Worm (Caenorhabditis elegans) whole organism, L2 larva: ENCODE measurements around the gene zzz-1.

ENCODE experiments used
- C34F6.9 ChIP-seq: fragments of 150-350 bp; optimal IDR thresholded peaks from 2 replicates; lab custom pipeline; 2014; ENCODE audit warnings: missing biosample characterization, missing genetic modification characterization
- F13H6.1 ChIP-seq: sonication (generic microtip); optimal IDR thresholded peaks from 2 replicates; lab custom pipeline; 2016; ENCODE audit warnings: missing genetic modification characterization, missing compliant biosample characterization
- R02D3.7 ChIP-seq: fragments of 150-350 bp; optimal IDR thresholded peaks from 2 replicates; lab custom pipeline; 2014; ENCODE audit warnings: missing biosample characterization, missing genetic modification characterization
- Y55F3AM.14 ChIP-seq: fragments of 200-800 bp; sonication (Bioruptor generic); optimal IDR thresholded peaks from 2 replicates; lab custom pipeline; 2018; ENCODE audit warnings: mild to moderate bottlenecking, missing genetic modification characterization, missing compliant biosample characterization
- ZK546.5 ChIP-seq: sonication (generic microtip); optimal IDR thresholded peaks from 2 replicates; lab custom pipeline; 2017; ENCODE audit warnings: missing biosample characterization, missing genetic modification characterization
- aly-2 ChIP-seq: fragments of 150-350 bp; optimal IDR thresholded peaks from 2 replicates; lab custom pipeline; 2014; ENCODE audit warnings: missing biosample characterization, missing genetic modification characterization
- ama-1 ChIP-seq: fragments of 150-350 bp; optimal IDR thresholded peaks from 2 replicates; lab custom pipeline; 2018; ENCODE audit warnings: inconsistent platforms
- blmp-1 ChIP-seq: sonication (generic microtip); optimal IDR thresholded peaks from 2 replicates; lab custom pipeline; 2017; ENCODE audit warnings: missing genetic modification characterization, mild to moderate bottlenecking, missing compliant biosample characterization, antibody characterized with exemption, moderate library complexity; ENCODE audit not compliant: insufficient read depth
- ceh-16 ChIP-seq: fragments of 150-350 bp; optimal IDR thresholded peaks from 2 replicates; lab custom pipeline; 2014; ENCODE audit warnings: missing biosample characterization, missing genetic modification characterization
- ceh-82 ChIP-seq: fragments of 150-350 bp; optimal IDR thresholded peaks from 2 replicates; lab custom pipeline; 2014; ENCODE audit warnings: missing biosample characterization, missing genetic modification characterization
- crh-2 ChIP-seq: sonication (generic microtip); optimal IDR thresholded peaks from 2 replicates; lab custom pipeline; 2017; ENCODE audit warnings: missing biosample characterization, missing genetic modification characterization
- dmd-4 ChIP-seq: sonication (generic microtip); optimal IDR thresholded peaks from 2 replicates; lab custom pipeline; 2017; ENCODE audit warnings: missing biosample characterization, missing genetic modification characterization
- egl-27 ChIP-seq: sonication (generic microtip); optimal IDR thresholded peaks from 3 replicates; lab custom pipeline; 2017; ENCODE audit warnings: missing biosample characterization, missing genetic modification reagents, missing genetic modification characterization
- elt-1 ChIP-seq: fragments of 150-350 bp; optimal IDR thresholded peaks from 2 replicates; lab custom pipeline; 2014; ENCODE audit warnings: missing biosample characterization, missing genetic modification characterization
- elt-3 ChIP-seq: sonication (generic microtip); optimal IDR thresholded peaks from 2 replicates; lab custom pipeline; 2017; ENCODE audit warnings: missing biosample characterization, missing genetic modification characterization
- gmeb-1 ChIP-seq: fragments of 150-350 bp; optimal IDR thresholded peaks from 2 replicates; lab custom pipeline; 2014; ENCODE audit warnings: missing biosample characterization, missing genetic modification characterization
- lin-11 ChIP-seq: fragments of 150-350 bp; sonication (generic microtip); optimal IDR thresholded peaks from 2 replicates; lab custom pipeline; 2014; ENCODE audit warnings: missing biosample characterization, missing genetic modification characterization, inconsistent platforms, mixed read lengths
- lin-13 ChIP-seq: fragments of 150-350 bp; optimal IDR thresholded peaks from 2 replicates; lab custom pipeline; 2014; ENCODE audit warnings: missing biosample characterization, missing genetic modification reagents, missing genetic modification characterization
- lin-39 ChIP-seq: fragments of 150-350 bp; optimal IDR thresholded peaks from 2 replicates; lab custom pipeline; 2014; ENCODE audit warnings: missing biosample characterization, missing genetic modification reagents, missing genetic modification characterization
- lsy-2 ChIP-seq, 2 experiments: fragments of 150-350 bp in 1 of 2; sonication (generic microtip) in 1 of 2; optimal IDR thresholded peaks; 2 replicates each; lab custom pipeline; 2014 to 2017; ENCODE audit warnings: missing biosample characterization in 2 of 2, missing genetic modification characterization in 2 of 2
- mab-5 ChIP-seq: fragments of 150-350 bp; optimal IDR thresholded peaks from 2 replicates; lab custom pipeline; 2014; ENCODE audit warnings: missing biosample characterization, missing genetic modification characterization
- mbf-1 ChIP-seq: sonication (generic microtip); optimal IDR thresholded peaks from 2 replicates; lab custom pipeline; 2017; ENCODE audit warnings: missing biosample characterization, missing genetic modification characterization
- mdl-1 ChIP-seq, 2 experiments: fragments of 150-350 bp in 1 of 2; sonication (generic microtip) in 1 of 2; optimal IDR thresholded peaks; 2 replicates each; lab custom pipeline; 2017; ENCODE audit warnings: missing biosample characterization in 2 of 2, missing genetic modification characterization in 2 of 2
- nhr-10 ChIP-seq: sonication (generic microtip); optimal IDR thresholded peaks from 2 replicates; lab custom pipeline; 2017; ENCODE audit warnings: missing biosample characterization, missing genetic modification characterization
- nhr-21 ChIP-seq: fragments of 150-350 bp; optimal IDR thresholded peaks from 2 replicates; lab custom pipeline; 2014; ENCODE audit warnings: missing biosample characterization, missing genetic modification characterization
- nhr-23 ChIP-seq: fragments of 150-350 bp; optimal IDR thresholded peaks from 2 replicates; lab custom pipeline; 2014; ENCODE audit warnings: missing biosample characterization, missing genetic modification reagents, missing genetic modification characterization
- nhr-237 ChIP-seq: fragments of 150-350 bp; optimal IDR thresholded peaks from 2 replicates; lab custom pipeline; 2014; ENCODE audit warnings: missing biosample characterization, missing genetic modification characterization
- nhr-25 ChIP-seq: fragments of 150-350 bp; sonication (generic microtip); optimal IDR thresholded peaks from 3 replicates; lab custom pipeline; 2014; ENCODE audit warnings: missing biosample characterization, missing genetic modification characterization
- nhr-6 ChIP-seq: fragments of 150-350 bp; optimal IDR thresholded peaks from 2 replicates; lab custom pipeline; 2014; ENCODE audit warnings: missing biosample characterization, missing genetic modification characterization
- nhr-77 ChIP-seq: fragments of 150-350 bp; optimal IDR thresholded peaks from 2 replicates; lab custom pipeline; 2014; ENCODE audit warnings: missing biosample characterization, missing genetic modification characterization
- peb-1 ChIP-seq: fragments of 150-350 bp; optimal IDR thresholded peaks from 2 replicates; lab custom pipeline; 2014; ENCODE audit warnings: missing biosample characterization, missing genetic modification characterization
- sem-4 ChIP-seq: fragments of 150-350 bp; optimal IDR thresholded peaks from 2 replicates; lab custom pipeline; 2014; ENCODE audit warnings: missing biosample characterization, missing genetic modification reagents, missing genetic modification characterization
- skn-1 ChIP-seq: sonication (generic microtip); optimal IDR thresholded peaks from 2 replicates; lab custom pipeline; 2017; ENCODE audit warnings: missing biosample characterization, missing genetic modification characterization
- sma-3 ChIP-seq: sonication (generic microtip); optimal IDR thresholded peaks from 2 replicates; lab custom pipeline; 2016; ENCODE audit warnings: missing genetic modification reagents, missing genetic modification characterization, missing compliant biosample characterization
- sma-9 ChIP-seq, 2 experiments: fragments of 150-350 bp in 1 of 2; sonication (generic microtip) in 1 of 2; optimal IDR thresholded peaks; 2 replicates each; lab custom pipeline; 2014 to 2016; ENCODE audit warnings: missing genetic modification characterization in 2 of 2, mild to moderate bottlenecking in 1 of 2, missing biosample characterization in 1 of 2, missing compliant biosample characterization in 1 of 2, missing genetic modification reagents in 1 of 2, moderate library complexity in 1 of 2
- snpc-4 ChIP-seq: fragments of 150-350 bp; optimal IDR thresholded peaks from 2 replicates; lab custom pipeline; 2014; ENCODE audit warnings: missing biosample characterization, missing genetic modification characterization
- unc-39 ChIP-seq: fragments of 150-350 bp; optimal IDR thresholded peaks from 2 replicates; lab custom pipeline; 2014; ENCODE audit warnings: missing biosample characterization, missing genetic modification characterization
- unc-55 ChIP-seq: fragments of 150-350 bp; sonication (generic microtip); optimal IDR thresholded peaks from 3 replicates; lab custom pipeline; 2014; ENCODE audit warnings: missing biosample characterization, missing genetic modification reagents, missing genetic modification characterization
- unc-62 ChIP-seq: fragments of 150-350 bp; optimal IDR thresholded peaks from 2 replicates; lab custom pipeline; 2014; ENCODE audit warnings: missing biosample characterization, missing genetic modification reagents, missing genetic modification characterization
- zag-1 ChIP-seq: fragments of 150-350 bp; optimal IDR thresholded peaks from 2 replicates; lab custom pipeline; 2014; ENCODE audit warnings: missing biosample characterization, missing genetic modification characterization
- ztf-4 ChIP-seq: fragments of 150-350 bp; optimal IDR thresholded peaks from 2 replicates; lab custom pipeline; 2014; ENCODE audit warnings: missing biosample characterization, missing genetic modification characterization

Gene zzz-1

ce11 chrV:10909959-10910358 is 988 bp upstream of the zzz-1 start:
- TF ChIP-seq nhr-77 (no peak), mbf-1 (tag; lab: Kevin White, UChicago) (no peak), crh-2 (no peak), egl-27 (tag; lab: Kevin White, UChicago) (no peak), blmp-1 (tag; lab: Kevin White, UChicago) (no peak), sma-3 (no peak), F13H6.1 (tag; lab: Kevin White, UChicago) (no peak), ZK546.5 (tag; lab: Kevin White, UChicago) (no peak), R02D3.7 (tag; lab: Kevin White, UChicago) (no peak), gmeb-1 (tag; lab: Kevin White, UChicago) (no peak)

- TF ChIP-seq ZK546.5 (tag; lab: Kevin White, UChicago) (no peak), nhr-21 (tag; lab: Kevin White, UChicago) (no peak), snpc-4 (no peak), ztf-4 (tag; lab: Kevin White, UChicago) (no peak), mbf-1 (tag; lab: Kevin White, UChicago) (no peak), blmp-1 (tag; lab: Kevin White, UChicago) (no peak), sma-9 (GFP tag; optimal IDR thresholded peaks at IDR 0.05; lab: Kevin White, UChicago) (no peak), sma-9 (tag; optimal IDR thresholded peaks at IDR 0.05; lab: Kevin White, UChicago) (no peak), unc-55 (GFP tag; lab: Kevin White, UChicago) (peak; percentile 40), ceh-82 (tag; lab: Kevin White, UChicago) (no peak), egl-27 (tag; lab: Kevin White, UChicago) (no peak), nhr-23 (tag; lab: Kevin White, UChicago) (no peak), lsy-2 (tag; optimal IDR thresholded peaks at IDR 0.05; lab: Kevin White, UChicago) (peak in 1 of 2 experiments; percentile 31), lin-11 (tag; lab: Kevin White, UChicago) (no peak), elt-3 (tag; lab: Kevin White, UChicago) (no peak), C34F6.9 (tag; lab: Kevin White, UChicago) (peak; percentile 33), unc-62 (no peak), ama-1 (no peak), F13H6.1 (tag; lab: Kevin White, UChicago) (no peak), zag-1 (peak; percentile 41), skn-1 (tag; lab: Kevin White, UChicago) (no peak), nhr-25 (tag; lab: Kevin White, UChicago) (no peak), mab-5 (tag; lab: Kevin White, UChicago) (no peak), lin-13 (GFP tag; lab: Kevin White, UChicago) (no peak), unc-39 (no peak), peb-1 (tag; lab: Kevin White, UChicago) (no peak), sem-4 (tag; lab: Kevin White, UChicago) (no peak), nhr-77 (no peak), nhr-6 (tag; lab: Kevin White, UChicago) (no peak), lin-39 (tag; lab: Kevin White, UChicago) (no peak), Y55F3AM.14 (GFP tag; lab: Kevin White, UChicago) (peak; percentile 18), aly-2 (no peak), nhr-237 (tag; lab: Kevin White, UChicago) (no peak), crh-2 (peak; percentile 31)
- TF ChIP-seq, all 48 proteins: peak for 6
These were observed 4.2 kb downstream of the zzz-1 start for ce11 chrV:10904795-10905194.

ce11 chrV:10903748-10904147 is 5.2 kb downstream of the zzz-1 start, which contains the start of gene F32D8.15:
F32D8.15 (plus strand) TSS chrV:10904048.
- TF ChIP-seq unc-55 (GFP tag; lab: Kevin White, UChicago) (no peak), elt-1 (no peak), ZK546.5 (tag; lab: Kevin White, UChicago) (no peak), gmeb-1 (tag; lab: Kevin White, UChicago) (no peak)

- TF ChIP-seq nhr-10 = no peak
- no peak for TF ChIP-seq sma-3
- TF ChIP-seq nhr-6 (tag; lab: Kevin White, UChicago) = no peak
- no peak for TF ChIP-seq ceh-16 (tag; lab: Kevin White, UChicago)
- TF ChIP-seq dmd-4 = no peak
- TF ChIP-seq mdl-1 (tag; optimal IDR thresholded peaks at IDR 0.05; lab: Kevin White, UChicago) = no peak
- no peak for TF ChIP-seq ama-1
These were observed 6.3 kb downstream of the zzz-1 start, which contains the start of gene F32D8.8 for ce11 chrV:10902682-10903081. F32D8.8 (minus strand) TSS chrV:10902782.
